Worm (Caenorhabditis elegans): Measurements from ENCODE around the gene let-19.

DNA sequence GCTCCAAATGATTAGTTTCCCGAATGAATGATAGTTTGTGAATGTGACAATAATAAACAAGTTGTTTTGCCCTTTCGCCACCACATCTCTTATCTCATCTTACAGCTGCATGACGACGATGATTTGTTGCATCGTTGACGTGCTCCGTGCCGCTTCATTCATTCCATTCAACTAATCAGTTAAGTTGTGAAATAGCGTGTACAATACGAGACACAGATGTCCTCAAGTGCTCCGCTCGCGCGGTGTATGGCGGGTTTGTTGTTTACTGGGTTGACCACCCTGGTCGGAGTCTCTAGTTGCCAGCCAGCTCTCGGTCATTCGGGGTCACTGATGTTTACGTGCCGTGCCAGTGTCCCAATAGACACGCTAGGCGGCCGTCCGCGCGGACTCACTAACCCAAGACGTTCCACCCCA is 22.8 kb upstream of the let-19 start:
- no peak for TF ChIP-seq ham-2 (GFP tag; optimal IDR thresholded peaks at IDR 0.05)
- peak; percentile 30 for TF ChIP-seq ces-1 (GFP tag; optimal IDR thresholded peaks at IDR 0.05)
- no peak for TF ChIP-seq nhr-76 (tag; optimal IDR thresholded peaks at IDR 0.05)
- TF ChIP-seq lsy-2 (tag; optimal IDR thresholded peaks at IDR 0.05) = no peak

Data from whole organism, mixed stage, embryonic.